Worm (Caenorhabditis elegans): ENCODE measurements around the gene F37A4.2.

The F37A4.2 gene

DNA sequence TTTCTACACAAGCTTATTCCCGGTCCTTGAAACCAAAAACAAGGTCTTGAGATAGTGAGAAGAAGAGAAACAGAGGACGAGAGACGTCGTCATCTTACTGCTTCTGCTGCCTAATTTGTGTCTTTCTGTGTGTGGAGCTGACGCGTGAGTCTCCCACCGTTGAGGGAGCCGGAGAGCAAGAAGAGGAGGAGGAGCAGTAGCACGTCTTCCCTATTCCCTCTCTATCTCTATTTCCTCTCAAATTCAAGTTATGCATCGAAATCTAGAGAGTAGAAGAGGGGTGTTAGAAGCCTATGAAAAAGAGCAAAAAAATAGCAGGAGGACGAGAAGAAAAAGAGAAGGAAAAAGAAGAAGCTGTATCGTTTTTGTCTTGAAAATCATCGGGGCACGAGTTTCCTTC lies 27.1 kb upstream of the F37A4.2 start (continued):
- TF ChIP-seq egl-13 (tag; optimal IDR thresholded peaks at IDR 0.05) (peak; percentile 73), blmp-1 (tag; optimal IDR thresholded peaks at IDR 0.05) (no peak), nhr-85 (tag) (no peak)

DNA sequence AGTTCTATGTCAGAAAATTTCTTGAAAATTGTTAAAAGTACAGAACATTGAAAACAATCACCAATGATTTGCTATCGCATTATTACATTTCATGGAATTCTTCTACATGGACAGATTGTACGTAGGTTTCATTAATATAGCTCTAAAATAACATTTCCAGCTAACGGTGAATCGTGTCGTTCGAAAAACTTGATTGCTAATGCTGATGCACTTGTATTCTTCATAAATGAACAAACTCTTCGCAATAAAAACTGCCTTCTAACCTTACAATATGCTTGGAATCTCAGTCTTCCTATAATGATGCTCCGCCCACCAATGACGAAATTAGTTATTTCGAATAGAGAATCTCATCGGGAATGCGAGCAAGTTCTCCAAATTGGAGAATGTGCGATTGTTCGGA lies 16.7 kb upstream of the F37A4.2 start, which contains the start of gene F37A4.6:
Gene F37A4.6 (plus strand): TSS at position 301 of the 400 bp plus-strand sequence.
- TF ChIP-seq C16A3.4 (tag; optimal IDR thresholded peaks at IDR 0.05): no peak
- no peak for TF ChIP-seq fkh-8 (tag; optimal IDR thresholded peaks at IDR 0.05)
- no peak for TF ChIP-seq egl-27 (tag; optimal IDR thresholded peaks at IDR 0.05)
- no peak for TF ChIP-seq unc-86 (tag; optimal IDR thresholded peaks at IDR 0.05)
- no peak for TF ChIP-seq tbx-2 (tag; optimal IDR thresholded peaks at IDR 0.05)

- peak; percentile 59 for TF ChIP-seq blmp-1 (tag; optimal IDR thresholded peaks at IDR 0.05)
- peak; percentile 2 for TF ChIP-seq unc-130 (tag; optimal IDR thresholded peaks at IDR 0.05)
- no peak for TF ChIP-seq dsc-1 (tag; optimal IDR thresholded peaks at IDR 0.05)
- peak; percentile 46 for TF ChIP-seq skn-1 (tag; optimal IDR thresholded peaks at IDR 0.05)
- TF ChIP-seq ces-1 (GFP tag; optimal IDR thresholded peaks at IDR 0.05): no peak
- TF ChIP-seq nhr-19 (GFP tag; conservative IDR thresholded peaks at IDR 0.05): peak; percentile 39
- TF ChIP-seq aha-1 (tag; optimal IDR thresholded peaks at IDR 0.05): no peak
- TF ChIP-seq mef-2 (tag; optimal IDR thresholded peaks at IDR 0.05): no peak
- TF ChIP-seq C04F5.9 (tag; optimal IDR thresholded peaks at IDR 0.05): peak; percentile 7
- peak; percentile 13 for TF ChIP-seq unc-86 (tag; optimal IDR thresholded peaks at IDR 0.05)
- peak; percentile 24 for TF ChIP-seq swsn-7 (tag; optimal IDR thresholded peaks at IDR 0.05)
- peak; percentile 53 for TF ChIP-seq nhr-20 (tag; optimal IDR thresholded peaks at IDR 0.05)
- TF ChIP-seq snu-23 (GFP tag; optimal IDR thresholded peaks at IDR 0.05): no peak
- peak; percentile 67 for TF ChIP-seq rnt-1 (tag; optimal IDR thresholded peaks at IDR 0.05)
- TF ChIP-seq snpc-4 (tag; optimal IDR thresholded peaks at IDR 0.05): no peak
- no peak for TF ChIP-seq lin-14 (GFP tag; optimal IDR thresholded peaks at IDR 0.05)
- peak in 1 of 6 experiments; percentile 24 for TF ChIP-seq elt-3 (tag; optimal IDR thresholded peaks at IDR 0.05)
- TF ChIP-seq ets-5 (GFP tag; IDR thresholded peaks at IDR 0.05): no peak
- no peak for TF ChIP-seq nhr-237 (tag; optimal IDR thresholded peaks at IDR 0.05)
- TF ChIP-seq dpl-1 (GFP tag; optimal IDR thresholded peaks at IDR 0.05): peak; percentile 94 to 97 (median 95)
- no peak for TF ChIP-seq nhr-76 (tag; optimal IDR thresholded peaks at IDR 0.05)
- TF ChIP-seq nhr-84 (tag; optimal IDR thresholded peaks at IDR 0.05): no peak
- TF ChIP-seq F16B12.6 (tag; optimal IDR thresholded peaks at IDR 0.05): peak; percentile 84
- TF ChIP-seq tbx-2 (tag; optimal IDR thresholded peaks at IDR 0.05): no peak
- TF ChIP-seq lin-35 (GFP tag; optimal IDR thresholded peaks at IDR 0.05): peak; percentile 95 to 98
- TF ChIP-seq sptf-1 (tag; optimal IDR thresholded peaks at IDR 0.05): no peak
- peak; percentile 95 to 97 for TF ChIP-seq efl-1 (optimal IDR thresholded peaks at IDR 0.05)
- TF ChIP-seq efl-1 (GFP tag; optimal IDR thresholded peaks at IDR 0.05 in 1 of 2): peak; percentile 95 to 99
- TF ChIP-seq jun-1 (tag; optimal IDR thresholded peaks at IDR 0.05): peak; percentile 16
- no peak for TF ChIP-seq ceh-88 (GFP tag; IDR thresholded peaks at IDR 0.05)
- no peak for TF ChIP-seq fos-1 (tag; optimal IDR thresholded peaks at IDR 0.05)
- peak in 1 of 2 experiments; percentile 82 for TF ChIP-seq lsy-2 (tag; optimal IDR thresholded peaks at IDR 0.05)
- peak; percentile 53 for TF ChIP-seq xbp-1 (tag; optimal IDR thresholded peaks at IDR 0.05)
- peak; percentile 21 for TF ChIP-seq nhr-90 (tag; optimal IDR thresholded peaks at IDR 0.05; ENCODE audit: poor library complexity)
- TF ChIP-seq C16A3.4 (tag; optimal IDR thresholded peaks at IDR 0.05): peak; percentile 49
- no peak for TF ChIP-seq tlp-1 (tag; optimal IDR thresholded peaks at IDR 0.05)
- TF ChIP-seq nhr-85 (tag): peak; percentile 68
- peak; percentile 71 for TF ChIP-seq mep-1 (tag; optimal IDR thresholded peaks at IDR 0.05)
- peak in 1 of 3 experiments; percentile 57 for TF ChIP-seq ceh-82 (tag; optimal IDR thresholded peaks at IDR 0.05)
- TF ChIP-seq nhr-47 (tag; optimal IDR thresholded peaks at IDR 0.05): no peak
- TF ChIP-seq unc-30 (tag; optimal IDR thresholded peaks at IDR 0.05): no peak
- peak; percentile 47 for TF ChIP-seq lin-15B (tag; optimal IDR thresholded peaks at IDR 0.05)
- TF ChIP-seq mdl-1 (tag; optimal IDR thresholded peaks at IDR 0.05): peak in 1 of 2 experiments; percentile 11
- TF ChIP-seq sup-37 (GFP tag; optimal IDR thresholded peaks at IDR 0.05): no peak
- TF ChIP-seq lin-39 (tag; optimal IDR thresholded peaks at IDR 0.05): no peak
- no peak for TF ChIP-seq nhr-28 (tag; optimal IDR thresholded peaks at IDR 0.05)
Observed at ce11 chrIII:6709983-6710382, 12.3 kb upstream of the F37A4.2 start, which contains the start of gene isw-1. isw-1 (minus strand) TSS chrIII:6710100.

Measured in whole organism, L1 larva.